Worm (Caenorhabditis elegans) whole organism, L4 larva: ENCODE data around the gene faah-2.

Source experiments
- F10B5.3 ChIP-seq: sonication (generic microtip); optimal IDR thresholded peaks from 2 replicates; lab custom pipeline; 2016; ENCODE audit warnings: mild to moderate bottlenecking, missing genetic modification characterization, missing compliant biosample characterization
- R02D3.7 ChIP-seq: fragments of 150-350 bp; sonication (generic microtip); optimal IDR thresholded peaks from 3 replicates; lab custom pipeline; 2014; ENCODE audit warnings: missing biosample characterization, missing genetic modification characterization
- T20F7.1 ChIP-seq: fragments of 200-800 bp; sonication (Bioruptor generic); optimal IDR thresholded peaks from 2 replicates; lab custom pipeline; 2018; ENCODE audit warnings: mild to moderate bottlenecking, missing genetic modification characterization, missing compliant biosample characterization
- T26A8.4 ChIP-seq: fragments of 200-800 bp; sonication (Bioruptor generic); IDR thresholded peaks from 2 replicates; pipeline ENCODE4 v1.3.6; 2022; ENCODE audit warnings: missing genetic modification characterization, missing compliant biosample characterization
- Y105C5A.15 ChIP-seq: fragments of 200-800 bp; sonication (Bioruptor generic); IDR thresholded peaks from 2 replicates; pipeline ENCODE4 v1.3.6; 2022; ENCODE audit warnings: missing genetic modification characterization, missing compliant biosample characterization
- aha-1 ChIP-seq: fragments of 150-350 bp; peaks from one replicate; lab custom pipeline; 2014; ENCODE audit warnings: missing biosample characterization, missing genetic modification characterization
- aly-2 ChIP-seq: sonication (generic microtip); optimal IDR thresholded peaks from 2 replicates; lab custom pipeline; 2018; ENCODE audit warnings: missing biosample characterization, missing genetic modification characterization
- ama-1 ChIP-seq: fragments of 150-350 bp; optimal IDR thresholded peaks from 2 replicates; lab custom pipeline; 2014; ENCODE audit warnings: inconsistent platforms, mixed read lengths
- arid-1 ChIP-seq: fragments of 200-800 bp; sonication (Bioruptor generic); conservative IDR thresholded peaks from 2 replicates; pipeline ENCODE4 v1.3.6; 2022; ENCODE audit warnings: missing genetic modification reagents, missing genetic modification characterization, missing compliant biosample characterization
- ceh-20 ChIP-seq: fragments of 200-800 bp; sonication (Bioruptor generic); IDR thresholded peaks from 2 replicates; pipeline ENCODE4 v1.3.6; 2022; ENCODE audit warnings: missing genetic modification reagents, missing genetic modification characterization, missing compliant biosample characterization
- ceh-28 ChIP-seq: fragments of 150-350 bp; optimal IDR thresholded peaks from 2 replicates; lab custom pipeline; 2014; ENCODE audit warnings: missing biosample characterization, missing genetic modification reagents, missing genetic modification characterization
- ceh-44 ChIP-seq: fragments of 200-800 bp; sonication (Bioruptor generic); IDR thresholded peaks from 2 replicates; pipeline ENCODE4 v1.3.6; 2022; ENCODE audit warnings: missing genetic modification reagents, missing genetic modification characterization, missing compliant biosample characterization
- cey-2 ChIP-seq: sonication (generic microtip); optimal IDR thresholded peaks from 3 replicates; lab custom pipeline; 2017; ENCODE audit warnings: missing genetic modification characterization, mild to moderate bottlenecking, missing compliant biosample characterization, antibody characterized with exemption, borderline replicate concordance; ENCODE audit not compliant: insufficient read depth
- daf-8 ChIP-seq: fragments of 200-800 bp; sonication (Bioruptor generic); IDR thresholded peaks from 2 replicates; pipeline ENCODE4 v1.3.6; 2022; ENCODE audit warnings: missing genetic modification characterization, missing compliant biosample characterization
- dmd-6 ChIP-seq: fragments of 200-800 bp; sonication (Bioruptor generic); IDR thresholded peaks from 2 replicates; pipeline ENCODE4 v1.3.6; 2022; ENCODE audit warnings: missing genetic modification reagents, missing genetic modification characterization, missing compliant biosample characterization
- duxl-1 ChIP-seq: sonication (generic microtip); optimal IDR thresholded peaks from 2 replicates; lab custom pipeline; 2016; ENCODE audit warnings: mild to moderate bottlenecking, missing genetic modification characterization, moderate library complexity, missing compliant biosample characterization; ENCODE audit not compliant: poor library complexity
- dve-1 ChIP-seq: sonication (generic microtip); optimal IDR thresholded peaks from 2 replicates; lab custom pipeline; 2017; ENCODE audit warnings: antibody characterized with exemption, mild to moderate bottlenecking, missing genetic modification characterization, missing compliant biosample characterization; ENCODE audit not compliant: insufficient read depth
- egl-27 ChIP-seq: sonication (generic microtip); optimal IDR thresholded peaks from 3 replicates; lab custom pipeline; 2017; ENCODE audit warnings: missing biosample characterization, missing genetic modification reagents, missing genetic modification characterization
- fos-1 ChIP-seq: fragments of 150-350 bp; optimal IDR thresholded peaks from 2 replicates; lab custom pipeline; 2014; ENCODE audit warnings: missing biosample characterization, missing genetic modification characterization
- hlh-11 ChIP-seq: fragments of 200-800 bp; sonication (Bioruptor generic); optimal IDR thresholded peaks from 2 replicates; lab custom pipeline; 2018; ENCODE audit warnings: mild to moderate bottlenecking, missing genetic modification characterization, missing compliant biosample characterization
- hmg-1.1 ChIP-seq: fragments of 200-800 bp; sonication (Bioruptor generic); IDR thresholded peaks from 2 replicates; pipeline ENCODE4 v1.3.6; 2022; ENCODE audit warnings: missing genetic modification reagents, missing genetic modification characterization, missing compliant biosample characterization
- lin-1 ChIP-seq: fragments of 200-800 bp; sonication (Bioruptor generic); IDR thresholded peaks from 2 replicates; pipeline ENCODE4 v1.3.6; 2022; ENCODE audit warnings: missing genetic modification reagents, missing genetic modification characterization, missing compliant biosample characterization
- lin-29 ChIP-seq: fragments of 200-800 bp; sonication (Bioruptor generic); IDR thresholded peaks from 2 replicates; pipeline ENCODE4 v1.3.6; 2022; ENCODE audit warnings: missing genetic modification reagents, missing genetic modification characterization, missing compliant biosample characterization
- lin-38 ChIP-seq: fragments of 200-800 bp; sonication (Bioruptor generic); IDR thresholded peaks from 2 replicates; pipeline ENCODE4 v1.3.6; 2022; ENCODE audit warnings: missing genetic modification reagents, missing genetic modification characterization, missing compliant biosample characterization
- lsy-2 ChIP-seq, 2 experiments: fragments of 150-350 bp in 1 of 2; sonication (generic microtip) in 1 of 2; optimal IDR thresholded peaks; 2 replicates each; lab custom pipeline; 2014 to 2017; ENCODE audit warnings: missing biosample characterization in 2 of 2, missing genetic modification characterization in 2 of 2
- mdl-1 ChIP-seq, 2 experiments: fragments of 150-350 bp in 1 of 2; sonication (generic microtip) in 1 of 2; optimal IDR thresholded peaks; 2 replicates each; lab custom pipeline; 2014 to 2017; ENCODE audit warnings: missing biosample characterization in 2 of 2, missing genetic modification characterization in 2 of 2
- mdt-29 ChIP-seq: fragments of 200-800 bp; sonication (Bioruptor generic); IDR thresholded peaks from 2 replicates; pipeline ENCODE4 v1.3.6; 2022; ENCODE audit warnings: missing genetic modification reagents, missing genetic modification characterization, missing compliant biosample characterization
- mxl-2 ChIP-seq: fragments of 200-800 bp; sonication (Bioruptor generic); conservative IDR thresholded peaks from 2 replicates; pipeline ENCODE4 v1.3.6; 2022; ENCODE audit warnings: missing genetic modification reagents, missing genetic modification characterization, missing compliant biosample characterization
- nhr-111 ChIP-seq: fragments of 200-800 bp; sonication (Bioruptor generic); optimal IDR thresholded peaks from 2 replicates; lab custom pipeline; 2018; ENCODE audit warnings: mild to moderate bottlenecking, missing genetic modification characterization, missing compliant biosample characterization
- nhr-25 ChIP-seq: sonication (generic microtip); optimal IDR thresholded peaks from 2 replicates; lab custom pipeline; 2017; ENCODE audit warnings: missing genetic modification characterization, mild to moderate bottlenecking, missing compliant biosample characterization, antibody characterized with exemption, moderate library complexity, borderline replicate concordance; ENCODE audit not compliant: insufficient read depth
- nhr-28 ChIP-seq: fragments of 150-350 bp; optimal IDR thresholded peaks from 2 replicates; lab custom pipeline; 2014; ENCODE audit warnings: missing biosample characterization, missing genetic modification characterization
- nhr-48 ChIP-seq: sonication (generic microtip); optimal IDR thresholded peaks from 2 replicates; lab custom pipeline; 2016; ENCODE audit warnings: mild to moderate bottlenecking, missing genetic modification characterization, missing compliant biosample characterization
- nhr-6 ChIP-seq: fragments of 150-350 bp; optimal IDR thresholded peaks from 2 replicates; lab custom pipeline; 2014; ENCODE audit warnings: missing biosample characterization, missing genetic modification characterization
- pha-4 ChIP-seq, 2 experiments: fragments of 150-350 bp in 1 of 2; fragments of 200-800 bp in 1 of 2; sonication (Bioruptor generic) in 1 of 2; IDR thresholded peaks in 1 of 2; optimal IDR thresholded peaks in 1 of 2; 2 replicates each; pipeline versions ENCODE4 v1.3.6 to Lab custom; 2014 to 2022; ENCODE audit warnings: missing genetic modification characterization in 2 of 2, missing genetic modification reagents in 2 of 2, missing biosample characterization in 1 of 2, missing compliant biosample characterization in 1 of 2
- php-3 ChIP-seq: fragments of 200-800 bp; sonication (Bioruptor generic); IDR thresholded peaks from 2 replicates; pipeline ENCODE4 v1.3.6; 2022; ENCODE audit warnings: missing genetic modification reagents, missing genetic modification characterization, missing compliant biosample characterization
- sdz-12 ChIP-seq: fragments of 200-800 bp; sonication (Bioruptor generic); optimal IDR thresholded peaks from 2 replicates; lab custom pipeline; 2018; ENCODE audit warnings: mild to moderate bottlenecking, missing genetic modification characterization, missing compliant biosample characterization
- skn-1 ChIP-seq: fragments of 150-350 bp; optimal IDR thresholded peaks from 2 replicates; lab custom pipeline; 2014; ENCODE audit warnings: missing biosample characterization, missing genetic modification characterization
- spr-1 ChIP-seq: sonication (generic microtip); optimal IDR thresholded peaks from 2 replicates; lab custom pipeline; 2016; ENCODE audit warnings: mild to moderate bottlenecking, missing genetic modification characterization, missing compliant biosample characterization
- unc-62 ChIP-seq, 3 experiments: fragments of 150-350 bp in 1 of 3; sonication (generic microtip); optimal IDR thresholded peaks in 2 of 3; peaks in 1 of 3; 1 replicate in 1 of 3; 2 replicates in 2 of 3; lab custom pipeline; 2014 to 2017; ENCODE audit warnings: missing biosample characterization in 3 of 3, missing genetic modification characterization in 3 of 3, missing genetic modification reagents in 3 of 3, missing genotype in 1 of 3
- zfp-3 ChIP-seq: fragments of 200-800 bp; sonication (Bioruptor generic); conservative IDR thresholded peaks from 2 replicates; pipeline ENCODE4 v1.3.6; 2022; ENCODE audit warnings: missing genetic modification reagents, missing genetic modification characterization, missing compliant biosample characterization
- zip-2 ChIP-seq: fragments of 150-350 bp; optimal IDR thresholded peaks from 2 replicates; lab custom pipeline; 2014; ENCODE audit warnings: missing biosample characterization, missing genetic modification characterization
- ztf-11 ChIP-seq: fragments of 150-350 bp; optimal IDR thresholded peaks from 2 replicates; lab custom pipeline; 2014; ENCODE audit warnings: missing biosample characterization, missing genetic modification characterization

faah-2 gene

DNA sequence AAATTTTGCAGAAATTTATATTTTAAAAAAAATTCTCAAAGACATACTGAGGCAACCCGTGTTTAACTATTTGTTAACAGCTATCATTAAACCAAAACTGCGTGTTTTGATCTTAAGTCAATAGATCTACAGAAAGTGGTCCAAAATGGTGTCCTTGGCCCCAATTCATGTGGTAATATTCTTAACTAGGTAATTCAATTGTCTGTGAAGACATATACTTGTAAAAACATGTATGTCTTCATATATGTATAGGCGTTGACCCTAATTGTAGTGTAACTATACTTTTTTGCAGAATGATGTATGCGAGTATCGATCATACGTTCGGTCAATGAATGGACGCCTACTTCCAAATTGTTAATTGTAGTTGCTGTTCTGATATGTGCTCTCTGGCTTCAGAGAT, 17.4 kb downstream of the faah-2 start, which contains the start of gene C07G1.15:
Gene C07G1.15, plus strand, starts transcription at position 301 of the 400 bp plus-strand sequence.
- no peak for TF ChIP-seq mxl-2 (GFP tag; lab: Robert Waterston, UW)
- TF ChIP-seq F10B5.3 = no peak
- TF ChIP-seq zip-2 (tag; lab: Kevin White, UChicago) = no peak
- no peak for TF ChIP-seq lsy-2 (tag; optimal IDR thresholded peaks at IDR 0.05; lab: Kevin White, UChicago)
- TF ChIP-seq cey-2 = no peak
- TF ChIP-seq, all 104 proteins: peak for 0

DNA sequence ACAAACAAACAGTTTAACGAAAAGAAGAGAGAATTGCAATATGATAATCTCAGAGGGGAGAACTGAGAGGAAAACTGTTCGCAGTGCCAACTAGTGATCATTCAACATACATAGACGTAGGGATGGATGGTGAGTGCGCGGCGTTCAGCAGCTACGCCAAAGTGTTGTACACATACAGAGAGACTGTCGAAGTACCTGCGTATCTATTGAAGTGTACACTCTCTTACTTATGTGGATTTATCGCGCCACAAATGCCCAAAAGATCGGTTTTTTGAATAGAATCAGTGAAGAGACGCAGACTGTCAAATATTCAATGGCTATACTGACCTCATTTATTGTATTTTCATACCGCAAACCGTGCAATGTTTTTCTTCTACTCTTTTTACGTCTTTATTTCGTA, 18.0 kb downstream of the faah-2 start:
- no peak for TF ChIP-seq skn-1 (tag; lab: Kevin White, UChicago)
- TF ChIP-seq spr-1 (tag; lab: Kevin White, UChicago) = no peak
- no peak for TF ChIP-seq T20F7.1 (GFP tag; lab: Kevin White, UChicago)
- TF ChIP-seq fos-1 = no peak
- TF ChIP-seq ztf-11 = no peak
- TF ChIP-seq mdt-29 (GFP tag; lab: Robert Waterston, UW) = no peak
- TF ChIP-seq hmg-1.1 (GFP tag; lab: Robert Waterston, UW) = 0 out of 2 replicates have a peak, but pooled peaks have one; percentile 7
- TF ChIP-seq arid-1 (GFP tag; lab: Robert Waterston, UW) = no peak
- TF ChIP-seq dve-1 (tag; lab: Kevin White, UChicago) = peak; percentile 32
- no peak for TF ChIP-seq pha-4 (GFP tag; IDR thresholded peaks at IDR 0.05; lab: Robert Waterston, UW)
- TF ChIP-seq pha-4 (tag; optimal IDR thresholded peaks at IDR 0.05; lab: Kevin White, UChicago) = no peak
- TF ChIP-seq ceh-44 (GFP tag; lab: Robert Waterston, UW) = no peak
- TF ChIP-seq php-3 = no peak
- no peak for TF ChIP-seq duxl-1 (tag; lab: Kevin White, UChicago)
- TF ChIP-seq hlh-11 (tag; lab: Kevin White, UChicago) = peak; percentile 38
- TF ChIP-seq aha-1 (tag; lab: Kevin White, UChicago) = no peak
- TF ChIP-seq nhr-111 (GFP tag; lab: Kevin White, UChicago) = no peak
- no peak for TF ChIP-seq lin-29 (GFP tag; lab: Robert Waterston, UW)
- TF ChIP-seq ama-1 (lab: Kevin White, UChicago) = no peak
- TF ChIP-seq aly-2 (tag; lab: Kevin White, UChicago) = no peak
- no peak for TF ChIP-seq ceh-28
- no peak for TF ChIP-seq sdz-12 (GFP tag; lab: Kevin White, UChicago)
- no peak for TF ChIP-seq egl-27
- no peak for TF ChIP-seq daf-8 (GFP tag; lab: Robert Waterston, UW)
- TF ChIP-seq Y105C5A.15 (GFP tag; lab: Robert Waterston, UW) = no peak
- TF ChIP-seq unc-62 (GFP tag; optimal IDR thresholded peaks at IDR 0.05 in 1 of 2; lab: Kevin White, UChicago) = no peak
- no peak for TF ChIP-seq unc-62 (tag; optimal IDR thresholded peaks at IDR 0.05; lab: Kevin White, UChicago)
- TF ChIP-seq zfp-3 (GFP tag; lab: Robert Waterston, UW) = no peak
- TF ChIP-seq nhr-25 = peak; percentile 5
- peak; percentile 3 for TF ChIP-seq nhr-6
- peak; percentile 77 for TF ChIP-seq nhr-28
- peak in 1 of 2 experiments; percentile 48 for TF ChIP-seq mdl-1 (tag; optimal IDR thresholded peaks at IDR 0.05; lab: Kevin White, UChicago)
- TF ChIP-seq ceh-20 (GFP tag; lab: Robert Waterston, UW) = no peak
- TF ChIP-seq nhr-48 (tag; lab: Kevin White, UChicago) = no peak
- no peak for TF ChIP-seq T26A8.4
- no peak for TF ChIP-seq lin-1
- TF ChIP-seq R02D3.7 = no peak
- TF ChIP-seq dmd-6 = no peak
- TF ChIP-seq lin-38 (GFP tag; lab: Robert Waterston, UW) = no peak
